Worm (Caenorhabditis elegans) whole organism, L1 larva: ENCODE data around the gene dolk-1.

Experiments used
- C04F5.9 ChIP-seq: sonication (generic microtip); optimal IDR thresholded peaks from 2 replicates; lab custom pipeline; 2016; ENCODE audit warnings: missing genetic modification characterization, missing compliant biosample characterization
- F16B12.6 ChIP-seq: fragments of 150-350 bp; optimal IDR thresholded peaks from 2 replicates; lab custom pipeline; 2014; ENCODE audit warnings: missing biosample characterization, missing genetic modification characterization
- dpl-1 ChIP-seq, 3 experiments: fragments of 150-350 bp in 2 of 3; sonication (generic microtip) in 1 of 3; optimal IDR thresholded peaks; 2 replicates each; lab custom pipeline; 2014 to 2017; ENCODE audit warnings: missing biosample characterization in 3 of 3, missing genetic modification characterization in 3 of 3, missing genetic modification reagents in 3 of 3
- efl-1 ChIP-seq, 4 experiments: fragments of 150-350 bp; optimal IDR thresholded peaks in 3 of 4; peaks in 1 of 4; 1 replicate in 1 of 4; 2 replicates in 3 of 4; lab custom pipeline; 2014; ENCODE audit warnings: missing biosample characterization in 2 of 4, missing genetic modification characterization in 2 of 4, missing genetic modification reagents in 2 of 4
- egl-13 ChIP-seq: sonication (generic microtip); optimal IDR thresholded peaks from 2 replicates; lab custom pipeline; 2016; ENCODE audit warnings: missing genotype, missing genetic modification reagents, missing genetic modification characterization, missing compliant biosample characterization
- egl-27 ChIP-seq, 2 experiments: fragments of 150-350 bp in 1 of 2; sonication (generic microtip); optimal IDR thresholded peaks; 3 replicates each; lab custom pipeline; 2017 to 2018; ENCODE audit warnings: missing biosample characterization in 2 of 2, missing genetic modification characterization in 2 of 2, missing genetic modification reagents in 2 of 2
- elt-2 ChIP-seq: sonication (generic microtip); optimal IDR thresholded peaks from 2 replicates; lab custom pipeline; 2016; ENCODE audit warnings: missing genetic modification characterization, mild to moderate bottlenecking, inconsistent platforms, missing compliant biosample characterization, missing genetic modification reagents
- ets-5 ChIP-seq: fragments of 200-800 bp; sonication (Bioruptor generic); IDR thresholded peaks from 2 replicates; pipeline ENCODE4 v1.3.6; 2022; ENCODE audit warnings: missing genetic modification characterization, missing compliant biosample characterization
- fkh-8 ChIP-seq: sonication (generic microtip); optimal IDR thresholded peaks from 2 replicates; lab custom pipeline; 2016; ENCODE audit warnings: mild to moderate bottlenecking, missing genetic modification characterization, missing compliant biosample characterization
- hlh-4 ChIP-seq: sonication (generic microtip); optimal IDR thresholded peaks from 2 replicates; lab custom pipeline; 2016; ENCODE audit warnings: mild to moderate bottlenecking, missing genetic modification characterization, missing compliant biosample characterization
- jun-1 ChIP-seq: fragments of 150-350 bp; optimal IDR thresholded peaks from 2 replicates; lab custom pipeline; 2014; ENCODE audit warnings: missing biosample characterization, missing genetic modification reagents, missing genetic modification characterization
- lin-39 ChIP-seq: fragments of 150-350 bp; optimal IDR thresholded peaks from 2 replicates; lab custom pipeline; 2014; ENCODE audit warnings: missing biosample characterization, missing genetic modification reagents, missing genetic modification characterization
- mab-9 ChIP-seq: fragments of 200-800 bp; sonication (Bioruptor generic); IDR thresholded peaks from 2 replicates; pipeline ENCODE4 v1.3.6; 2022; ENCODE audit warnings: missing genetic modification reagents, missing genetic modification characterization, missing compliant biosample characterization
- mdl-1 ChIP-seq, 2 experiments: fragments of 150-350 bp; optimal IDR thresholded peaks; 2 replicates each; lab custom pipeline; 2014 to 2017; ENCODE audit warnings: missing biosample characterization in 2 of 2, missing genetic modification characterization in 2 of 2, inconsistent platforms in 1 of 2
- mep-1 ChIP-seq: fragments of 150-350 bp; optimal IDR thresholded peaks from 2 replicates; lab custom pipeline; 2014; ENCODE audit warnings: missing biosample characterization, missing genetic modification characterization
- nhr-12 ChIP-seq: sonication (generic microtip); optimal IDR thresholded peaks from 2 replicates; lab custom pipeline; 2017; ENCODE audit warnings: missing biosample characterization, missing genetic modification characterization
- nhr-19 ChIP-seq: fragments of 200-800 bp; sonication (Bioruptor generic); conservative IDR thresholded peaks from 2 replicates; pipeline ENCODE4 v1.3.6; 2022; ENCODE audit warnings: missing genetic modification characterization, missing compliant biosample characterization
- nhr-237 ChIP-seq: fragments of 150-350 bp; optimal IDR thresholded peaks from 2 replicates; lab custom pipeline; 2014; ENCODE audit warnings: missing biosample characterization, missing genetic modification characterization
- nhr-71 ChIP-seq: sonication (generic microtip); optimal IDR thresholded peaks from 2 replicates; lab custom pipeline; 2016; ENCODE audit warnings: mild to moderate bottlenecking, missing genetic modification characterization, moderate library complexity, missing compliant biosample characterization
- nhr-77 ChIP-seq: fragments of 150-350 bp; optimal IDR thresholded peaks from 2 replicates; lab custom pipeline; 2014; ENCODE audit warnings: missing biosample characterization, missing genetic modification characterization
- nhr-85 ChIP-seq: sonication (generic microtip); peaks from one replicate; lab custom pipeline; 2016; ENCODE audit warnings: missing genetic modification characterization, inconsistent platforms, missing compliant biosample characterization
- pag-3 ChIP-seq: sonication (generic microtip); optimal IDR thresholded peaks from 2 replicates; lab custom pipeline; 2017; ENCODE audit warnings: missing genetic modification characterization, mild to moderate bottlenecking, missing compliant biosample characterization, antibody characterized with exemption, borderline replicate concordance; ENCODE audit not compliant: insufficient read depth
- pax-3 ChIP-seq: fragments of 200-800 bp; sonication (Bioruptor generic); optimal IDR thresholded peaks from 2 replicates; lab custom pipeline; 2018; ENCODE audit warnings: mild to moderate bottlenecking, missing genetic modification characterization, moderate library complexity, missing compliant biosample characterization
- rnt-1 ChIP-seq: sonication (generic microtip); optimal IDR thresholded peaks from 2 replicates; lab custom pipeline; 2016; ENCODE audit warnings: mild to moderate bottlenecking, missing genetic modification characterization, moderate library complexity, missing compliant biosample characterization
- snpc-4 ChIP-seq: fragments of 150-350 bp; optimal IDR thresholded peaks from 2 replicates; lab custom pipeline; 2014; ENCODE audit warnings: missing biosample characterization, missing genetic modification characterization
- sox-4 ChIP-seq: sonication (generic microtip); optimal IDR thresholded peaks from 2 replicates; lab custom pipeline; 2016; ENCODE audit warnings: missing genetic modification characterization, missing compliant biosample characterization
- sptf-1 ChIP-seq: fragments of 150-350 bp; optimal IDR thresholded peaks from 2 replicates; lab custom pipeline; 2014; ENCODE audit warnings: missing biosample characterization, missing genetic modification characterization
- swsn-7 ChIP-seq: sonication (generic microtip); optimal IDR thresholded peaks from 2 replicates; lab custom pipeline; 2016; ENCODE audit warnings: missing genetic modification characterization, missing compliant biosample characterization
- unc-86 ChIP-seq: sonication (generic microtip); optimal IDR thresholded peaks from 2 replicates; lab custom pipeline; 2016; ENCODE audit warnings: missing genetic modification characterization, missing compliant biosample characterization
- unc-98 ChIP-seq: fragments of 200-800 bp; sonication (Bioruptor generic); IDR thresholded peaks from 2 replicates; pipeline ENCODE4 v1.3.6; 2022; ENCODE audit warnings: missing genetic modification characterization, missing compliant biosample characterization
- zip-4 ChIP-seq: fragments of 200-800 bp; sonication (Bioruptor generic); optimal IDR thresholded peaks from 2 replicates; lab custom pipeline; 2018; ENCODE audit warnings: mild to moderate bottlenecking, missing genetic modification characterization, moderate library complexity, missing compliant biosample characterization
- ztf-11 ChIP-seq, 2 experiments: sonication (generic microtip); optimal IDR thresholded peaks; 2 replicates each; lab custom pipeline; 2016 to 2017; ENCODE audit warnings: missing genetic modification characterization in 2 of 2, missing biosample characterization in 1 of 2, missing compliant biosample characterization in 1 of 2
- ztf-4 ChIP-seq: fragments of 150-350 bp; optimal IDR thresholded peaks from 2 replicates; lab custom pipeline; 2014; ENCODE audit warnings: missing biosample characterization, missing genetic modification characterization

Gene dolk-1

ce11 chrIII:11935032-11935947, 1.9 kb upstream of the dolk-1 start (continued):
- peak; percentile 18 for TF ChIP-seq swsn-7 (tag; lab: Kevin White, UChicago)
- TF ChIP-seq pag-3 (tag; lab: Kevin White, UChicago): no peak
- TF ChIP-seq egl-13: peak; percentile 2
- TF ChIP-seq nhr-77 (tag; lab: Kevin White, UChicago): no peak
- peak; percentile 35 for TF ChIP-seq nhr-85 (tag; lab: Kevin White, UChicago)
- TF ChIP-seq rnt-1: peak; percentile 74
- TF ChIP-seq unc-98 (GFP tag; lab: Robert Waterston, UW): 0 out of 2 replicates have a peak, but pooled peaks have one; percentile 37
- no peak for TF ChIP-seq unc-86 (tag; lab: Kevin White, UChicago)
- TF ChIP-seq C04F5.9: no peak
- peak; percentile 89 for TF ChIP-seq fkh-8
- peak; percentile 66 for TF ChIP-seq nhr-71 (tag; lab: Kevin White, UChicago)
- TF ChIP-seq mep-1: peak; percentile 1
- no peak for TF ChIP-seq egl-27 (tag; optimal IDR thresholded peaks at IDR 0.05; lab: Kevin White, UChicago)

ce11 chrIII:11931960-11932359, 1.5 kb downstream of the dolk-1 start:
- TF ChIP-seq sox-4 (tag; lab: Kevin White, UChicago) (no peak), unc-86 (tag; lab: Kevin White, UChicago) (no peak), sptf-1 (no peak), nhr-85 (tag; lab: Kevin White, UChicago) (peak; percentile 30), ztf-4 (no peak), F16B12.6 (tag; lab: Kevin White, UChicago) (no peak)
- TF ChIP-seq, all 84 proteins: peak for 1

- TF ChIP-seq mab-9 (GFP tag; lab: Robert Waterston, UW) (no peak), lin-39 (tag; lab: Kevin White, UChicago) (no peak), dpl-1 (GFP tag; optimal IDR thresholded peaks at IDR 0.05; lab: Kevin White, UChicago) (no peak), pax-3 (no peak), nhr-12 (tag; lab: Kevin White, UChicago) (no peak), nhr-19 (GFP tag; lab: Robert Waterston, UW) (0 out of 2 replicates have a peak, but pooled peaks have one; percentile 2), hlh-4 (tag; lab: Kevin White, UChicago) (no peak), efl-1 (optimal IDR thresholded peaks at IDR 0.05; lab: Kevin White, UChicago) (no peak), efl-1 (GFP tag; optimal IDR thresholded peaks at IDR 0.05 in 1 of 2; lab: Kevin White, UChicago) (peak in 1 of 2 experiments; percentile 54), jun-1 (tag; lab: Kevin White, UChicago) (no peak), zip-4 (GFP tag; lab: Kevin White, UChicago) (no peak), ztf-11 (tag; optimal IDR thresholded peaks at IDR 0.05; lab: Kevin White, UChicago) (no peak), elt-2 (tag; lab: Kevin White, UChicago) (no peak), mdl-1 (tag; optimal IDR thresholded peaks at IDR 0.05; lab: Kevin White, UChicago) (no peak), snpc-4 (tag; lab: Kevin White, UChicago) (no peak), ets-5 (GFP tag; lab: Robert Waterston, UW) (no peak), egl-13 (no peak)
These were observed 2.5 kb downstream of the dolk-1 start for ce11 chrIII:11930899-11931298.

- no peak for TF ChIP-seq efl-1 (optimal IDR thresholded peaks at IDR 0.05; lab: Kevin White, UChicago)
- peak in 1 of 2 experiments; percentile 2 for TF ChIP-seq efl-1 (GFP tag; optimal IDR thresholded peaks at IDR 0.05 in 1 of 2; lab: Kevin White, UChicago)
- TF ChIP-seq nhr-237 (tag; lab: Kevin White, UChicago): no peak
These were observed 9.9 kb downstream of the dolk-1 start, which contains the start of gene nft-1 for ce11 chrIII:11923586-11923985. TSS of gene nft-1 (plus strand) at chrIII:11923886.
